Worm (Caenorhabditis elegans) whole organism, L1 larva: ENCODE data around the gene fbxa-29.

Experiments
- ceh-8 ChIP-seq: fragments of 200-800 bp; sonication (Bioruptor generic); optimal IDR thresholded peaks from 2 replicates; lab custom pipeline; 2018; ENCODE audit warnings: mild to moderate bottlenecking, missing genetic modification characterization, moderate library complexity, missing compliant biosample characterization
- elt-2 ChIP-seq: sonication (generic microtip); optimal IDR thresholded peaks from 2 replicates; lab custom pipeline; 2016; ENCODE audit warnings: missing genetic modification characterization, mild to moderate bottlenecking, inconsistent platforms, missing compliant biosample characterization, missing genetic modification reagents
- hpl-2 ChIP-seq: fragments of 150-350 bp; optimal IDR thresholded peaks from 2 replicates; lab custom pipeline; 2014; ENCODE audit warnings: missing biosample characterization, missing genetic modification reagents, missing genetic modification characterization

Gene fbxa-29

DNA sequence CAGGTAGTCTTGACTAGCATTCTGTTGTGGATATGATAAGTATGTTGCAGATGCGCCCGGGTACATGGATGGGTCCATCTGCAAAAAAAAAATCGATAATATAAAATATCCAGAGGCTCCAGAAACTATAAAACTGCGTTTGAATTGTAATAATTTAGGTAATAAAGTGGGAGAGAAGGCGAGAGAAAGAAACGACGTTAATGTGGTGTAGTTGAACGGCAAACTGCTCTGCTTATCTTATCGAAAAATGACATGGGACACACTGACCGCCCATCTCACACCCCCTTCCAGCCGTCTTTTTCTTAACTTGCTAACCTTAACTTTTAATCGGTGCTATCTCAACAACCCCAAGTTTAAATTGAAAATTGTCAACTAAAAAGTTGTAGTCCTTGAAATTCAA, 51.5 kb downstream of the fbxa-29 start:
- no peak for TF ChIP-seq hpl-2 (GFP tag; lab: Kevin White, UChicago)
- no peak for TF ChIP-seq ceh-8 (GFP tag; lab: Kevin White, UChicago)
- TF ChIP-seq elt-2 (tag; lab: Kevin White, UChicago): peak; percentile 15
